Worm (Caenorhabditis elegans) whole organism, late embryonic: ENCODE data around the gene arp-6.

Source experiments
- C08G9.2 ChIP-seq: sonication (generic microtip); optimal IDR thresholded peaks from 2 replicates; lab custom pipeline; 2016; ENCODE audit warnings: mild to moderate bottlenecking, missing genetic modification characterization, moderate library complexity, missing compliant biosample characterization
- C38D4.7 ChIP-seq: fragments of 200-800 bp; sonication (Bioruptor generic); optimal IDR thresholded peaks from 2 replicates; lab custom pipeline; 2018; ENCODE audit warnings: mild to moderate bottlenecking, missing genetic modification characterization, moderate library complexity, missing compliant biosample characterization
- K02D7.2 ChIP-seq: sonication (generic microtip); optimal IDR thresholded peaks from 2 replicates; lab custom pipeline; 2017; ENCODE audit warnings: mild to moderate bottlenecking, missing genetic modification characterization, missing compliant biosample characterization
- ama-1 ChIP-seq: fragments of 150-350 bp; optimal IDR thresholded peaks from 2 replicates; lab custom pipeline; 2014
- ceh-14 ChIP-seq: sonication (generic microtip); optimal IDR thresholded peaks from 2 replicates; lab custom pipeline; 2016; ENCODE audit warnings: missing genotype, missing genetic modification characterization, missing compliant biosample characterization
- ceh-18 ChIP-seq: sonication (generic microtip); optimal IDR thresholded peaks from 2 replicates; lab custom pipeline; 2016; ENCODE audit warnings: missing genetic modification characterization, missing compliant biosample characterization
- ceh-19 ChIP-seq: fragments of 200-800 bp; sonication (Bioruptor generic); optimal IDR thresholded peaks from 2 replicates; lab custom pipeline; 2018; ENCODE audit warnings: mild to moderate bottlenecking, missing genetic modification characterization, missing compliant biosample characterization
- ceh-31 ChIP-seq: sonication (generic microtip); optimal IDR thresholded peaks from 2 replicates; lab custom pipeline; 2016; ENCODE audit warnings: missing genetic modification characterization, missing compliant biosample characterization
- ceh-34 ChIP-seq: sonication (generic microtip); optimal IDR thresholded peaks from 2 replicates; lab custom pipeline; 2016; ENCODE audit warnings: mild to moderate bottlenecking, missing genetic modification characterization, missing compliant biosample characterization
- ceh-48 ChIP-seq: sonication (generic microtip); optimal IDR thresholded peaks from 2 replicates; lab custom pipeline; 2016; ENCODE audit warnings: missing genetic modification characterization, inconsistent platforms, missing compliant biosample characterization
- ceh-9 ChIP-seq: sonication (generic microtip); optimal IDR thresholded peaks from 2 replicates; lab custom pipeline; 2016; ENCODE audit warnings: mild to moderate bottlenecking, missing genetic modification characterization, inconsistent platforms, missing compliant biosample characterization
- dmd-4 ChIP-seq: sonication (generic microtip); optimal IDR thresholded peaks from 2 replicates; lab custom pipeline; 2016; ENCODE audit warnings: borderline replicate concordance, missing genetic modification characterization, missing compliant biosample characterization
- dve-1 ChIP-seq: sonication (generic microtip); optimal IDR thresholded peaks from 2 replicates; lab custom pipeline; 2017; ENCODE audit warnings: antibody characterized with exemption, mild to moderate bottlenecking, missing genetic modification characterization, missing compliant biosample characterization
- elt-2 ChIP-seq: sonication (generic microtip); optimal IDR thresholded peaks from 2 replicates; lab custom pipeline; 2016; ENCODE audit warnings: missing genetic modification reagents, missing genetic modification characterization, missing compliant biosample characterization
- elt-4 ChIP-seq: sonication (generic microtip); optimal IDR thresholded peaks from 2 replicates; lab custom pipeline; 2016; ENCODE audit warnings: missing genetic modification characterization, missing compliant biosample characterization
- eyg-1 ChIP-seq: sonication (generic microtip); optimal IDR thresholded peaks from 2 replicates; lab custom pipeline; 2016; ENCODE audit warnings: missing genotype, missing genetic modification characterization, missing compliant biosample characterization
- fkh-10 ChIP-seq: fragments of 150-350 bp; optimal IDR thresholded peaks from 2 replicates; lab custom pipeline; 2014; ENCODE audit warnings: missing biosample characterization, missing genetic modification reagents, missing genetic modification characterization
- hlh-30 ChIP-seq: sonication (generic microtip); optimal IDR thresholded peaks from 2 replicates; lab custom pipeline; 2017; ENCODE audit warnings: antibody characterized with exemption, missing genetic modification characterization, missing compliant biosample characterization; ENCODE audit not compliant: insufficient read depth
- lim-6 ChIP-seq: sonication (generic microtip); optimal IDR thresholded peaks from 2 replicates; lab custom pipeline; 2016; ENCODE audit warnings: missing genetic modification characterization, missing compliant biosample characterization
- lin-11 ChIP-seq: fragments of 200-800 bp; sonication (Bioruptor generic); optimal IDR thresholded peaks from 2 replicates; lab custom pipeline; 2018; ENCODE audit warnings: mild to moderate bottlenecking, missing genetic modification characterization, missing compliant biosample characterization
- madf-2 ChIP-seq: sonication (generic microtip); optimal IDR thresholded peaks from 2 replicates; lab custom pipeline; 2017; ENCODE audit warnings: missing genetic modification characterization, missing compliant biosample characterization
- mec-3 ChIP-seq: sonication (generic microtip); optimal IDR thresholded peaks from 2 replicates; lab custom pipeline; 2016; ENCODE audit warnings: borderline replicate concordance, missing genetic modification characterization, missing compliant biosample characterization
- nfya-1 ChIP-seq: sonication (generic microtip); optimal IDR thresholded peaks from 2 replicates; lab custom pipeline; 2017; ENCODE audit warnings: missing genetic modification characterization, mild to moderate bottlenecking, missing compliant biosample characterization, antibody characterized with exemption, moderate library complexity
- npax-4 ChIP-seq: sonication (generic microtip); optimal IDR thresholded peaks from 2 replicates; lab custom pipeline; 2016; ENCODE audit warnings: missing genetic modification characterization, missing compliant biosample characterization
- odd-2 ChIP-seq: sonication (generic microtip); optimal IDR thresholded peaks from 2 replicates; lab custom pipeline; 2017; ENCODE audit warnings: antibody characterized with exemption, mild to moderate bottlenecking, missing genetic modification characterization, missing compliant biosample characterization
- pat-9 ChIP-seq: fragments of 200-800 bp; sonication (Bioruptor generic); optimal IDR thresholded peaks from 2 replicates; lab custom pipeline; 2018; ENCODE audit warnings: mild to moderate bottlenecking, missing genetic modification characterization, moderate library complexity, missing compliant biosample characterization
- pros-1 ChIP-seq: fragments of 150-350 bp; optimal IDR thresholded peaks from 2 replicates; lab custom pipeline; 2014; ENCODE audit warnings: missing biosample characterization, missing genetic modification reagents, missing genetic modification characterization
- sox-4 ChIP-seq: sonication (generic microtip); optimal IDR thresholded peaks from 2 replicates; lab custom pipeline; 2017; ENCODE audit warnings: mild to moderate bottlenecking, missing genetic modification characterization, inconsistent platforms, missing compliant biosample characterization
- tbx-2 ChIP-seq: sonication (generic microtip); optimal IDR thresholded peaks from 2 replicates; lab custom pipeline; 2016; ENCODE audit warnings: missing genetic modification characterization, missing compliant biosample characterization
- tbx-7 ChIP-seq: sonication (generic microtip); optimal IDR thresholded peaks from 2 replicates; lab custom pipeline; 2016; ENCODE audit warnings: missing genotype, missing genetic modification characterization, missing compliant biosample characterization
- ttx-3 ChIP-seq: sonication (generic microtip); optimal IDR thresholded peaks from 2 replicates; lab custom pipeline; 2016; ENCODE audit warnings: missing genetic modification reagents, missing genetic modification characterization, missing compliant biosample characterization
- unc-42 ChIP-seq: sonication (generic microtip); optimal IDR thresholded peaks from 2 replicates; lab custom pipeline; 2016; ENCODE audit warnings: missing genotype, missing genetic modification characterization, missing compliant biosample characterization
- unc-55 ChIP-seq: sonication (generic microtip); optimal IDR thresholded peaks from 2 replicates; lab custom pipeline; 2017; ENCODE audit warnings: missing biosample characterization, missing genetic modification reagents, missing genetic modification characterization

arp-6 gene

ce11 chrII:8075324-8075810, 38.2 kb upstream of the arp-6 start, which contains the start of gene K02C4.2 (continued):
- TF ChIP-seq pat-9 (tag; lab: Kevin White, UChicago): peak; percentile 80
- peak; percentile 5 for TF ChIP-seq K02D7.2 (tag; lab: Kevin White, UChicago)
- TF ChIP-seq dve-1: peak; percentile 76
- peak; percentile 82 for TF ChIP-seq elt-2 (tag; lab: Kevin White, UChicago)
- TF ChIP-seq ceh-34 (tag; lab: Kevin White, UChicago): peak; percentile 52
- TF ChIP-seq npax-4 (tag; lab: Kevin White, UChicago): peak; percentile 18
- TF ChIP-seq ceh-9 (tag; lab: Kevin White, UChicago): no peak
- peak; percentile 55 for TF ChIP-seq C38D4.7 (GFP tag; lab: Kevin White, UChicago)
- TF ChIP-seq sox-4 (tag; lab: Kevin White, UChicago): peak; percentile 55
- TF ChIP-seq ceh-18 (tag; lab: Kevin White, UChicago): peak; percentile 57
- TF ChIP-seq madf-2 (tag; lab: Kevin White, UChicago): no peak
- no peak for TF ChIP-seq ama-1 (lab: Kevin White, UChicago)
- TF ChIP-seq tbx-2 (tag; lab: Kevin White, UChicago): peak; percentile 73
- TF ChIP-seq elt-4 (tag; lab: Kevin White, UChicago): no peak
- peak; percentile 10 for TF ChIP-seq ceh-31
- TF ChIP-seq hlh-30 (tag; lab: Kevin White, UChicago): peak; percentile 55
- TF ChIP-seq pros-1 (tag; lab: Kevin White, UChicago): no peak
- peak; percentile 48 for TF ChIP-seq C08G9.2 (tag; lab: Kevin White, UChicago)
- peak; percentile 12 for TF ChIP-seq odd-2 (tag; lab: Kevin White, UChicago)
- TF ChIP-seq ttx-3 (tag; lab: Kevin White, UChicago): peak; percentile 40
- peak; percentile 40 for TF ChIP-seq ceh-14 (tag; lab: Kevin White, UChicago)
- no peak for TF ChIP-seq lim-6 (tag; lab: Kevin White, UChicago)

ce11 chrII:8074058-8074457, 36.9 kb upstream of the arp-6 start:
- no peak for TF ChIP-seq lin-11 (tag; lab: Kevin White, UChicago)
- no peak for TF ChIP-seq dmd-4 (tag; lab: Kevin White, UChicago)
- no peak for TF ChIP-seq mec-3 (tag; lab: Kevin White, UChicago)

- TF ChIP-seq fkh-10 (GFP tag; lab: Kevin White, UChicago) (no peak), elt-2 (tag; lab: Kevin White, UChicago) (peak; percentile 24), unc-55 (GFP tag; lab: Kevin White, UChicago) (no peak)
- TF ChIP-seq, all 69 proteins: peak for 1
These were observed 36.1 kb upstream of the arp-6 start, which contains the start of gene gpcp-2 for ce11 chrII:8073222-8073621. Gene gpcp-2, minus strand, starts transcription at chrII:8073374.

- peak; percentile 40 for TF ChIP-seq ceh-19 (GFP tag; lab: Kevin White, UChicago)
- TF ChIP-seq elt-4 (tag; lab: Kevin White, UChicago): no peak
- TF ChIP-seq unc-55 (GFP tag; lab: Kevin White, UChicago): peak; percentile 86
- peak; percentile 33 for TF ChIP-seq unc-42
- peak; percentile 42 for TF ChIP-seq ceh-48 (tag; lab: Kevin White, UChicago)
- TF ChIP-seq ceh-18 (tag; lab: Kevin White, UChicago): peak; percentile 17
- TF ChIP-seq nfya-1: peak; percentile 1
- peak; percentile 84 for TF ChIP-seq ceh-34 (tag; lab: Kevin White, UChicago)
- TF ChIP-seq odd-2 (tag; lab: Kevin White, UChicago): no peak
- TF ChIP-seq tbx-7 (tag; lab: Kevin White, UChicago): no peak
- no peak for TF ChIP-seq lin-11 (tag; lab: Kevin White, UChicago)
- TF ChIP-seq eyg-1 (tag; lab: Kevin White, UChicago): no peak
- TF ChIP-seq hlh-30 (tag; lab: Kevin White, UChicago): peak; percentile 85
These were observed 34.8 kb upstream of the arp-6 start for ce11 chrII:8071801-8072544.
